Fruit fly (Drosophila melanogaster) whole organism, embryonic: ENCODE data around the gene wapl.

Experiments used
- B-H2 ChIP-seq: fragments of 200-800 bp; sonication (Bioruptor generic); optimal IDR thresholded peaks from 2 replicates; lab custom pipeline; 2018; ENCODE audit warnings: missing biosample characterization, mild to moderate bottlenecking, missing genetic modification characterization
- CG10959 ChIP-seq: fragments of 200-800 bp; sonication (Bioruptor generic); IDR thresholded peaks from 2 replicates; pipeline ENCODE4 v1.3.6; 2022; ENCODE audit warnings: missing biosample characterization, missing genetic modification characterization
- CG10979 ChIP-seq: fragments of 200-800 bp; sonication (Bioruptor generic); optimal IDR thresholded peaks from 2 replicates; lab custom pipeline; 2018; ENCODE audit warnings: missing biosample characterization, mild to moderate bottlenecking, missing genetic modification characterization, moderate library complexity
- CG11085 ChIP-seq: fragments of 200-800 bp; sonication (Bioruptor generic); IDR thresholded peaks from 2 replicates; pipeline ENCODE4 v1.3.6; 2022; ENCODE audit warnings: missing biosample characterization, missing genetic modification characterization
- CG11247 ChIP-seq: fragments of 200-800 bp; sonication (Bioruptor generic); IDR thresholded peaks from 2 replicates; pipeline ENCODE4 v1.3.6; 2022; ENCODE audit warnings: missing biosample characterization, missing genetic modification characterization
- CG13894 ChIP-seq: fragments of 200-800 bp; sonication (Bioruptor generic); optimal IDR thresholded peaks from 3 replicates; lab custom pipeline; 2018; ENCODE audit warnings: missing biosample characterization, mild to moderate bottlenecking, missing genetic modification characterization, moderate library complexity
- CG15269 ChIP-seq: fragments of 200-800 bp; sonication (Bioruptor generic); optimal IDR thresholded peaks from 2 replicates; lab custom pipeline; 2018; ENCODE audit warnings: missing biosample characterization, mild to moderate bottlenecking, missing genetic modification characterization, moderate library complexity
- CG17328 ChIP-seq: fragments of 200-800 bp; sonication (Bioruptor generic); IDR thresholded peaks from 2 replicates; pipeline ENCODE4 v1.3.6; 2022; ENCODE audit warnings: missing biosample characterization, missing genetic modification characterization
- CG17359 ChIP-seq: fragments of 200-800 bp; sonication (Bioruptor generic); optimal IDR thresholded peaks from 3 replicates; lab custom pipeline; 2018; ENCODE audit warnings: missing biosample characterization, mild to moderate bottlenecking, missing genetic modification characterization, moderate library complexity
- CG17385 ChIP-seq: fragments of 200-800 bp; sonication (Bioruptor generic); optimal IDR thresholded peaks from 3 replicates; lab custom pipeline; 2018; ENCODE audit warnings: missing biosample characterization, mild to moderate bottlenecking, missing genetic modification characterization
- CG17568 ChIP-seq: fragments of 200-800 bp; sonication (Bioruptor generic); optimal IDR thresholded peaks from 2 replicates; lab custom pipeline; 2018; ENCODE audit warnings: missing biosample characterization, mild to moderate bottlenecking, missing genetic modification characterization, moderate library complexity
- CG17912 ChIP-seq: fragments of 200-800 bp; sonication (Bioruptor generic); optimal IDR thresholded peaks from 2 replicates; lab custom pipeline; 2018; ENCODE audit warnings: missing biosample characterization, mild to moderate bottlenecking, missing genetic modification characterization
- CG2120 ChIP-seq: fragments of 200-800 bp; sonication (Bioruptor generic); optimal IDR thresholded peaks from 3 replicates; lab custom pipeline; 2016; ENCODE audit warnings: missing biosample characterization, missing genetic modification characterization
- CG2712 ChIP-seq: fragments of 200-800 bp; optimal IDR thresholded peaks from 3 replicates; lab custom pipeline; 2019; ENCODE audit warnings: missing biosample characterization, mild to moderate bottlenecking, missing genetic modification characterization, moderate library complexity
- CG31224 ChIP-seq: fragments of 200-800 bp; sonication (Bioruptor generic); IDR thresholded peaks from 2 replicates; pipeline ENCODE4 v1.3.6; 2022; ENCODE audit warnings: missing biosample characterization, missing genetic modification characterization
- CG32532 ChIP-seq: fragments of 200-800 bp; sonication (Bioruptor generic); IDR thresholded peaks from 2 replicates; pipeline ENCODE4 v1.3.6; 2022; ENCODE audit warnings: missing biosample characterization, missing genetic modification characterization
- CG33213 ChIP-seq: fragments of 200-800 bp; sonication (Bioruptor generic); optimal IDR thresholded peaks from 3 replicates; lab custom pipeline; 2016; ENCODE audit warnings: missing biosample characterization, missing genetic modification characterization
- CG4854 ChIP-seq: fragments of 200-800 bp; sonication (Bioruptor generic); optimal IDR thresholded peaks from 2 replicates; lab custom pipeline; 2016; ENCODE audit warnings: missing biosample characterization, missing genetic modification characterization, inconsistent platforms
- CG7556 ChIP-seq: fragments of 200-800 bp; sonication (Bioruptor generic); optimal IDR thresholded peaks from 2 replicates; lab custom pipeline; 2017; ENCODE audit warnings: missing biosample characterization, mild to moderate bottlenecking, missing genetic modification characterization
- CG7987 ChIP-seq: fragments of 200-800 bp; sonication (Bioruptor generic); optimal IDR thresholded peaks from 2 replicates; lab custom pipeline; 2018; ENCODE audit warnings: missing biosample characterization, mild to moderate bottlenecking, missing genetic modification characterization, moderate library complexity
- CG8388 ChIP-seq: fragments of 200-800 bp; sonication (Bioruptor generic); optimal IDR thresholded peaks from 2 replicates; lab custom pipeline; 2019; ENCODE audit warnings: missing biosample characterization, mild to moderate bottlenecking, missing genetic modification characterization, moderate library complexity
- CTCF ChIP-seq: fragments of 200-800 bp; sonication (Bioruptor generic); optimal IDR thresholded peaks from 2 replicates; lab custom pipeline; 2017; ENCODE audit warnings: missing biosample characterization, mild to moderate bottlenecking, missing genetic modification characterization, moderate library complexity
- HHEX ChIP-seq: fragments of 200-800 bp; sonication (Bioruptor generic); optimal IDR thresholded peaks from 3 replicates; lab custom pipeline; 2017; ENCODE audit warnings: missing biosample characterization, mild to moderate bottlenecking, missing genetic modification characterization, missing genetic modification reagents
- Hey ChIP-seq: fragments of 200-800 bp; sonication (Bioruptor generic); optimal IDR thresholded peaks from 3 replicates; lab custom pipeline; 2018; ENCODE audit warnings: missing biosample characterization, mild to moderate bottlenecking, missing genetic modification characterization
- Hmx ChIP-seq: fragments of 200-800 bp; sonication (Bioruptor generic); optimal IDR thresholded peaks from 2 replicates; lab custom pipeline; 2016; ENCODE audit warnings: missing biosample characterization, missing genetic modification characterization
- Hr39 ChIP-seq: fragments of >200 bp; optimal IDR thresholded peaks from 2 replicates; lab custom pipeline; 2017
- Meics ChIP-seq: fragments of 200-800 bp; sonication (Bioruptor generic); optimal IDR thresholded peaks from 2 replicates; lab custom pipeline; 2017; ENCODE audit warnings: missing biosample characterization, mild to moderate bottlenecking, missing genetic modification characterization
- NFAT ChIP-seq: fragments of 200-800 bp; sonication (Bioruptor generic); IDR thresholded peaks from 2 replicates; pipeline ENCODE4 v1.3.6; 2022; ENCODE audit warnings: missing biosample characterization, missing genetic modification characterization
- Nf-YB ChIP-seq: fragments of 200-800 bp; sonication (Bioruptor generic); optimal IDR thresholded peaks from 3 replicates; lab custom pipeline; 2019; ENCODE audit warnings: missing biosample characterization, mild to moderate bottlenecking, missing genetic modification characterization, moderate library complexity
- Oli ChIP-seq: fragments of 200-800 bp; sonication (Bioruptor generic); optimal IDR thresholded peaks from 2 replicates; lab custom pipeline; 2018; ENCODE audit warnings: missing biosample characterization, mild to moderate bottlenecking, missing genetic modification characterization, moderate library complexity
- ap ChIP-seq: fragments of 200-800 bp; sonication (Bioruptor generic); IDR thresholded peaks from 2 replicates; pipeline ENCODE4 v1.3.6; 2022; ENCODE audit warnings: missing biosample characterization, missing genetic modification characterization
- ato ChIP-seq: fragments of 200-800 bp; sonication (Bioruptor generic); IDR thresholded peaks from 2 replicates; pipeline ENCODE4 v1.3.6; 2022; ENCODE audit warnings: missing biosample characterization, missing genetic modification characterization; ENCODE audit not compliant: partially characterized antibody
- az2 ChIP-seq: fragments of 200-800 bp; sonication (Bioruptor generic); optimal IDR thresholded peaks from 3 replicates; lab custom pipeline; 2016; ENCODE audit warnings: missing biosample characterization, missing genetic modification characterization
- bsh ChIP-seq, 2 experiments: fragments of 200-800 bp; sonication (Bioruptor generic); optimal IDR thresholded peaks; 2 replicates each; lab custom pipeline; 2017 to 2018; ENCODE audit warnings: mild to moderate bottlenecking in 2 of 2, missing biosample characterization in 2 of 2, missing genetic modification characterization in 2 of 2, moderate library complexity in 1 of 2
- ci ChIP-seq: fragments of 200-800 bp; sonication (Bioruptor generic); IDR thresholded peaks from 3 replicates; pipeline ENCODE4 v1.3.6; 2022; ENCODE audit warnings: missing biosample characterization, missing genetic modification characterization
- gem ChIP-seq: fragments of 200-800 bp; sonication (Bioruptor generic); optimal IDR thresholded peaks from 2 replicates; lab custom pipeline; 2019; ENCODE audit warnings: missing biosample characterization, mild to moderate bottlenecking, missing genetic modification characterization, moderate library complexity
- insv ChIP-seq, 2 experiments: fragments of 200-800 bp; sonication (Bioruptor generic); optimal IDR thresholded peaks; 3 replicates each; lab custom pipeline; 2016 to 2018; ENCODE audit warnings: missing biosample characterization in 2 of 2, missing genetic modification characterization in 2 of 2
- inv ChIP-seq: fragments of 200-800 bp; sonication (Bioruptor generic); IDR thresholded peaks from 2 replicates; pipeline ENCODE4 v1.3.6; 2022; ENCODE audit warnings: missing biosample characterization, missing genetic modification characterization; ENCODE audit not compliant: partially characterized antibody
- kah ChIP-seq: fragments of 200-800 bp; sonication (Bioruptor generic); optimal IDR thresholded peaks from 2 replicates; lab custom pipeline; 2018; ENCODE audit warnings: missing biosample characterization, mild to moderate bottlenecking, missing genetic modification characterization
- kay ChIP-seq: fragments of 200-800 bp; sonication (Bioruptor generic); optimal IDR thresholded peaks from 2 replicates; lab custom pipeline; 2016; ENCODE audit warnings: missing biosample characterization, missing genetic modification characterization
- lab ChIP-seq: fragments of 200-800 bp; sonication (Bioruptor generic); optimal IDR thresholded peaks from 3 replicates; lab custom pipeline; 2017; ENCODE audit warnings: missing biosample characterization, missing genetic modification characterization, mild to moderate bottlenecking, moderate library complexity, missing genetic modification reagents
- nau ChIP-seq: fragments of 200-800 bp; sonication (Bioruptor generic); optimal IDR thresholded peaks from 3 replicates; lab custom pipeline; 2017; ENCODE audit warnings: missing biosample characterization, mild to moderate bottlenecking, missing genetic modification characterization, missing genetic modification reagents
- onecut ChIP-seq: fragments of 200-800 bp; sonication (Bioruptor generic); IDR thresholded peaks from 2 replicates; pipeline ENCODE4 v1.3.6; 2022; ENCODE audit warnings: missing biosample characterization, missing genetic modification characterization
- org-1 ChIP-seq: fragments of 200-800 bp; sonication (Bioruptor generic); optimal IDR thresholded peaks from 2 replicates; lab custom pipeline; 2017; ENCODE audit warnings: missing biosample characterization, missing genetic modification characterization
- otp ChIP-seq: fragments of 200-800 bp; sonication (Bioruptor generic); IDR thresholded peaks from 3 replicates; pipeline ENCODE4, ENCODE4 v1.3.6; 2022; ENCODE audit warnings: missing biosample characterization, missing genetic modification characterization
- peb ChIP-seq: fragments of 200-800 bp; sonication (Bioruptor generic); IDR thresholded peaks from 2 replicates; pipeline ENCODE4 v1.3.6; 2022; ENCODE audit warnings: missing biosample characterization, missing genetic modification characterization
- row ChIP-seq: fragments of 200-800 bp; sonication (Bioruptor generic); IDR thresholded peaks from 3 replicates; pipeline ENCODE4 v1.3.6; 2022; ENCODE audit warnings: missing biosample characterization, missing genetic modification characterization
- salm ChIP-seq: fragments of 200-800 bp; sonication (Bioruptor generic); optimal IDR thresholded peaks from 2 replicates; lab custom pipeline; 2018; ENCODE audit warnings: missing biosample characterization, mild to moderate bottlenecking, missing genetic modification characterization
- sug ChIP-seq: fragments of 200-800 bp; optimal IDR thresholded peaks from 2 replicates; lab custom pipeline; 2019; ENCODE audit warnings: missing biosample characterization, mild to moderate bottlenecking, missing genetic modification characterization, moderate library complexity
- tgo ChIP-seq: fragments of 200-800 bp; sonication (Bioruptor generic); IDR thresholded peaks from 3 replicates; pipeline ENCODE4 v1.3.6; 2022; ENCODE audit warnings: missing biosample characterization, missing genetic modification characterization
- zfh1 ChIP-seq: fragments of 200-800 bp; sonication (Bioruptor generic); IDR thresholded peaks from 3 replicates; pipeline ENCODE4 v1.3.6; 2022; ENCODE audit warnings: missing biosample characterization, missing genetic modification characterization

The wapl gene

dm6 chrX:2141854-2142216 lies 16.9 kb downstream of the wapl start (continued):
- TF ChIP-seq CG17385 (GFP tag; lab: Kevin White, UChicago) (peak; percentile 20), inv (no peak), kah (GFP tag; lab: Kevin White, UChicago) (peak; percentile 79), CG2712 (tag; lab: Kevin White, UChicago) (peak; percentile 15), ap (GFP tag; lab: Robert Waterston, UW) (no peak), peb (no peak), CG2120 (GFP tag; lab: Kevin White, UChicago) (peak; percentile 57), CG33213 (GFP tag; lab: Kevin White, UChicago) (peak; percentile 22), CG4854 (GFP tag; lab: Kevin White, UChicago) (no peak), CG13894 (tag; lab: Kevin White, UChicago) (peak; percentile 41), CG17359 (tag; lab: Kevin White, UChicago) (peak; percentile 55), CG10959 (GFP tag; lab: Robert Waterston, UW) (no peak), Nf-YB (GFP tag; lab: Kevin White, UChicago) (peak; percentile 8), CTCF (GFP tag; lab: Kevin White, UChicago) (no peak), CG7556 (peak; percentile 52), row (GFP tag; lab: Robert Waterston, UW) (peak; percentile 74), bsh (GFP tag; optimal IDR thresholded peaks at IDR 0.05; lab: Kevin White, UChicago) (peak in 1 of 2 experiments; percentile 46), B-H2 (GFP tag; lab: Kevin White, UChicago) (peak; percentile 32), CG32532 (GFP tag; lab: Robert Waterston, UW) (peak; percentile 64; the same call in 1 of the 2 replicates), lab (GFP tag; lab: Kevin White, UChicago) (peak; percentile 69), NFAT (GFP tag; lab: Robert Waterston, UW) (peak; percentile 37; the same call in 1 of the 2 replicates), nau (GFP tag; lab: Kevin White, UChicago) (peak; percentile 62), otp (GFP tag; lab: Robert Waterston, UW) (0 out of 3 replicates have a peak, but pooled peaks have one; percentile 35), sug (tag; lab: Kevin White, UChicago) (peak; percentile 31), CG17328 (GFP tag; lab: Robert Waterston, UW) (no peak), CG8388 (GFP tag; lab: Kevin White, UChicago) (no peak), CG11247 (GFP tag; lab: Robert Waterston, UW) (no peak), zfh1 (GFP tag; lab: Robert Waterston, UW) (0 out of 3 replicates have a peak, but pooled peaks have one; percentile 10), Hr39 (lab: Kevin White, UChicago) (no peak), CG7987 (GFP tag; lab: Kevin White, UChicago) (peak; percentile 86), CG15269 (tag; lab: Kevin White, UChicago) (peak; percentile 62), Meics (peak; percentile 57), insv (GFP tag; optimal IDR thresholded peaks at IDR 0.05; lab: Kevin White, UChicago) (peak in 1 of 2 experiments; percentile 38), CG10979 (tag; lab: Kevin White, UChicago) (no peak), salm (tag; lab: Kevin White, UChicago) (peak; percentile 17), Hmx (no peak), Hey (tag; lab: Kevin White, UChicago) (peak; percentile 66), org-1 (peak; percentile 21), CG11085 (GFP tag; lab: Robert Waterston, UW) (0 out of 2 replicates have a peak, but pooled peaks have one; percentile 15), ato (GFP tag; lab: Robert Waterston, UW) (no peak), HHEX (GFP tag; lab: Kevin White, UChicago) (peak; percentile 57), tgo (GFP tag; lab: Robert Waterston, UW) (no peak; the same call in 2 of the 3 replicates), CG17568 (GFP tag; lab: Kevin White, UChicago) (peak; percentile 70), Oli (tag; lab: Kevin White, UChicago) (peak; percentile 45), kay (GFP tag; lab: Kevin White, UChicago) (peak; percentile 16), ci (GFP tag; lab: Robert Waterston, UW) (peak; percentile 80), CG31224 (GFP tag; lab: Robert Waterston, UW) (no peak), CG17912 (GFP tag; lab: Kevin White, UChicago) (peak; percentile 79), az2 (GFP tag; lab: Kevin White, UChicago) (peak; percentile 13), onecut (peak; percentile 34; the same call in 1 of the 2 replicates), gem (tag; lab: Kevin White, UChicago) (peak; percentile 55)
